Fruit fly (Drosophila melanogaster) whole organism, embryonic: ENCODE measurements around the gene SMC3.
A peak's percentile ranks its signal among the peaks of the same experiment; 100 is the strongest.

Experiments
- Adf1 ChIP-seq: fragments of 200-800 bp; sonication (Bioruptor generic); IDR thresholded peaks from 2 replicates; pipeline ENCODE4 v1.3.6; 2022; ENCODE audit warnings: missing biosample characterization, missing genetic modification characterization
- Antp ChIP-seq: fragments of 200-800 bp; sonication (Bioruptor generic); optimal IDR thresholded peaks from 3 replicates; lab custom pipeline; 2016; ENCODE audit warnings: missing biosample characterization, missing genetic modification characterization
- Atf3 ChIP-seq: fragments of 200-800 bp; sonication (Bioruptor generic); optimal IDR thresholded peaks from 3 replicates; lab custom pipeline; 2016; ENCODE audit warnings: missing biosample characterization, missing genetic modification characterization
- CG17802 ChIP-seq: fragments of 200-800 bp; sonication (Bioruptor generic); optimal IDR thresholded peaks from 2 replicates; lab custom pipeline; 2018; ENCODE audit warnings: missing biosample characterization, mild to moderate bottlenecking, missing genetic modification characterization, moderate library complexity
- CG18619 ChIP-seq: fragments of 200-800 bp; sonication (Bioruptor generic); optimal IDR thresholded peaks from 3 replicates; lab custom pipeline; 2017; ENCODE audit warnings: missing biosample characterization, mild to moderate bottlenecking, missing genetic modification characterization
- CG5953 ChIP-seq: fragments of 200-800 bp; sonication (Bioruptor generic); IDR thresholded peaks from 2 replicates; pipeline ENCODE4 v1.3.6; 2022; ENCODE audit warnings: missing biosample characterization, missing genetic modification characterization
- CG7357 ChIP-seq: fragments of 200-800 bp; sonication (Bioruptor generic); IDR thresholded peaks from 3 replicates; pipeline ENCODE4 v1.3.6; 2022; ENCODE audit warnings: missing biosample characterization, missing genetic modification characterization
- CG7839 ChIP-seq: fragments of 200-800 bp; sonication (Bioruptor generic); optimal IDR thresholded peaks from 3 replicates; lab custom pipeline; 2018; ENCODE audit warnings: missing biosample characterization, mild to moderate bottlenecking, missing genetic modification characterization, moderate library complexity
- CG7928 ChIP-seq: fragments of 200-800 bp; sonication (Bioruptor generic); optimal IDR thresholded peaks from 2 replicates; lab custom pipeline; 2017; ENCODE audit warnings: missing biosample characterization, mild to moderate bottlenecking, missing genetic modification characterization
- CG9727 ChIP-seq: fragments of 200-800 bp; sonication (Bioruptor generic); optimal IDR thresholded peaks from 3 replicates; lab custom pipeline; 2017; ENCODE audit warnings: missing biosample characterization, mild to moderate bottlenecking, missing genetic modification characterization
- CG9797 ChIP-seq: fragments of 200-800 bp; sonication (Bioruptor generic); optimal IDR thresholded peaks from 3 replicates; lab custom pipeline; 2018; ENCODE audit warnings: missing biosample characterization, mild to moderate bottlenecking, missing genetic modification characterization
- CG9876 ChIP-seq: fragments of 200-800 bp; sonication (Bioruptor generic); optimal IDR thresholded peaks from 2 replicates; lab custom pipeline; 2016; ENCODE audit warnings: missing biosample characterization, missing genetic modification characterization
- Dll ChIP-seq: fragments of 200-800 bp; sonication (Bioruptor generic); IDR thresholded peaks from 4 replicates; pipeline ENCODE4 v1.3.6; 2022; ENCODE audit warnings: missing biosample characterization, missing genetic modification characterization; ENCODE audit not compliant: partially characterized antibody
- Doc2 ChIP-seq: fragments of 200-800 bp; sonication (Bioruptor generic); IDR thresholded peaks from 2 replicates; pipeline ENCODE4 v1.3.6; 2022; ENCODE audit warnings: missing biosample characterization, missing genetic modification characterization
- Dref ChIP-seq: fragments of 200-800 bp; sonication (Bioruptor generic); IDR thresholded peaks from 2 replicates; pipeline ENCODE4 v1.3.6; 2022; ENCODE audit warnings: missing biosample characterization, missing genetic modification characterization
- ERR ChIP-seq: fragments of 200-800 bp; sonication (Bioruptor generic); optimal IDR thresholded peaks from 2 replicates; lab custom pipeline; 2016; ENCODE audit warnings: missing biosample characterization, missing genetic modification characterization
- Ets97D ChIP-seq: fragments of 200-800 bp; sonication (Bioruptor generic); optimal IDR thresholded peaks from 3 replicates; lab custom pipeline; 2016; ENCODE audit warnings: missing biosample characterization, missing genetic modification characterization
- H15 ChIP-seq: fragments of 200-800 bp; sonication (Bioruptor generic); IDR thresholded peaks from 3 replicates; pipeline ENCODE4 v1.3.6; 2022; ENCODE audit warnings: missing biosample characterization, missing genetic modification characterization
- Hand ChIP-seq: fragments of 200-800 bp; sonication (Bioruptor generic); optimal IDR thresholded peaks from 2 replicates; lab custom pipeline; 2017; ENCODE audit warnings: mild to moderate bottlenecking, missing biosample characterization, missing genetic modification reagents, missing genetic modification characterization
- Hr78 ChIP-seq, 2 experiments: fragments of 200-800 bp in 1 of 2; fragments of >200 bp in 1 of 2; sonication (Bioruptor generic) in 1 of 2; optimal IDR thresholded peaks; 2 replicates each; lab custom pipeline; 2017 to 2019; ENCODE audit warnings: missing biosample characterization in 2 of 2, missing genetic modification characterization in 2 of 2, mild to moderate bottlenecking in 1 of 2, moderate library complexity in 1 of 2
- MBD-R2 ChIP-seq: fragments of 200-800 bp; sonication (Bioruptor generic); IDR thresholded peaks from 2 replicates; pipeline ENCODE4 v1.3.6; 2022; ENCODE audit warnings: missing biosample characterization, missing genetic modification characterization
- Mes4 ChIP-seq: fragments of 200-800 bp; sonication (Bioruptor generic); optimal IDR thresholded peaks from 2 replicates; lab custom pipeline; 2016; ENCODE audit warnings: missing biosample characterization, missing genetic modification characterization
- NfI ChIP-seq: fragments of 200-800 bp; sonication (Bioruptor generic); optimal IDR thresholded peaks from 3 replicates; lab custom pipeline; 2018; ENCODE audit warnings: missing biosample characterization, mild to moderate bottlenecking, missing genetic modification characterization, moderate library complexity
- Spps ChIP-seq: fragments of 200-800 bp; sonication (Bioruptor generic); optimal IDR thresholded peaks from 2 replicates; lab custom pipeline; 2018; ENCODE audit warnings: missing biosample characterization, mild to moderate bottlenecking, missing genetic modification characterization
- ap ChIP-seq: fragments of 200-800 bp; sonication (Bioruptor generic); IDR thresholded peaks from 2 replicates; pipeline ENCODE4 v1.3.6; 2022; ENCODE audit warnings: missing biosample characterization, missing genetic modification characterization
- bowl ChIP-seq: fragments of 200-800 bp; sonication (Bioruptor generic); IDR thresholded peaks from 2 replicates; pipeline ENCODE4 v1.3.6; 2022; ENCODE audit warnings: missing biosample characterization, missing genetic modification characterization
- cad ChIP-seq: fragments of >200 bp; optimal IDR thresholded peaks from 2 replicates; lab custom pipeline; 2017; ENCODE audit warnings: missing biosample characterization, missing genetic modification characterization
- cas ChIP-seq: fragments of 200-800 bp; sonication (Bioruptor generic); IDR thresholded peaks from 2 replicates; pipeline ENCODE4 v1.3.6; 2022; ENCODE audit warnings: missing biosample characterization, missing genetic modification characterization
- cato ChIP-seq: fragments of 200-800 bp; sonication (Bioruptor generic); optimal IDR thresholded peaks from 2 replicates; lab custom pipeline; 2016; ENCODE audit warnings: missing biosample characterization, missing genetic modification characterization, borderline replicate concordance
- dm ChIP-seq: fragments of 200-800 bp; sonication (Bioruptor generic); optimal IDR thresholded peaks from 3 replicates; lab custom pipeline; 2016; ENCODE audit warnings: missing biosample characterization, missing genetic modification characterization
- dmrt99B ChIP-seq: fragments of 200-800 bp; sonication (Bioruptor generic); optimal IDR thresholded peaks from 2 replicates; lab custom pipeline; 2018; ENCODE audit warnings: missing biosample characterization, mild to moderate bottlenecking, missing genetic modification characterization, moderate library complexity
- esg ChIP-seq: fragments of 200-800 bp; sonication (Bioruptor generic); conservative IDR thresholded peaks from 2 replicates; pipeline ENCODE4 v1.3.6; 2022; ENCODE audit warnings: missing biosample characterization, missing genetic modification characterization
- hth ChIP-seq: fragments of >200 bp; optimal IDR thresholded peaks from 2 replicates; lab custom pipeline; 2017; ENCODE audit warnings: inconsistent platforms
- ind ChIP-seq: fragments of 200-800 bp; sonication (Bioruptor generic); optimal IDR thresholded peaks from 3 replicates; lab custom pipeline; 2016; ENCODE audit warnings: missing biosample characterization, missing genetic modification characterization
- inv ChIP-seq: fragments of 200-800 bp; sonication (Bioruptor generic); IDR thresholded peaks from 2 replicates; pipeline ENCODE4 v1.3.6; 2022; ENCODE audit warnings: missing biosample characterization, missing genetic modification characterization; ENCODE audit not compliant: partially characterized antibody
- jing ChIP-seq: fragments of 200-800 bp; sonication (Bioruptor generic); optimal IDR thresholded peaks from 2 replicates; lab custom pipeline; 2018; ENCODE audit warnings: missing biosample characterization, mild to moderate bottlenecking, missing genetic modification characterization
- jumu ChIP-seq: fragments of 200-800 bp; sonication (Bioruptor generic); optimal IDR thresholded peaks from 3 replicates; lab custom pipeline; 2016; ENCODE audit warnings: missing biosample characterization, missing genetic modification characterization
- lmd ChIP-seq: fragments of 200-800 bp; sonication (Bioruptor generic); IDR thresholded peaks from 2 replicates; pipeline ENCODE4 v1.3.6; 2022; ENCODE audit warnings: missing biosample characterization, missing genetic modification characterization
- nerfin-1 ChIP-seq: fragments of 200-800 bp; sonication (Bioruptor generic); optimal IDR thresholded peaks from 3 replicates; lab custom pipeline; 2019; ENCODE audit warnings: missing biosample characterization, mild to moderate bottlenecking, missing genetic modification characterization, moderate library complexity
- pho ChIP-seq: fragments of 200-800 bp; sonication (Bioruptor generic); optimal IDR thresholded peaks from 2 replicates; lab custom pipeline; 2016; ENCODE audit warnings: missing biosample characterization, missing genetic modification characterization
- phol ChIP-seq: fragments of 200-800 bp; sonication (Bioruptor generic); optimal IDR thresholded peaks from 3 replicates; lab custom pipeline; 2018; ENCODE audit warnings: missing biosample characterization, mild to moderate bottlenecking, missing genetic modification characterization, moderate library complexity
- pnt ChIP-seq: fragments of 200-800 bp; sonication (Bioruptor generic); optimal IDR thresholded peaks from 3 replicates; lab custom pipeline; 2016; ENCODE audit warnings: missing biosample characterization, missing genetic modification characterization
- ranshi ChIP-seq: fragments of 200-800 bp; sonication (Bioruptor generic); IDR thresholded peaks from 2 replicates; pipeline ENCODE4 v1.3.6; 2022; ENCODE audit warnings: missing biosample characterization, missing genetic modification characterization
- sc ChIP-seq, 3 experiments: fragments of >200 bp in 2 of 3; fragments of 200-800 bp in 1 of 3; sonication (Bioruptor generic) in 1 of 3; optimal IDR thresholded peaks; 2 replicates in 2 of 3; 3 replicates in 1 of 3; lab custom pipeline; 2017; ENCODE audit warnings: mild to moderate bottlenecking in 1 of 3, missing biosample characterization in 1 of 3, missing genetic modification characterization in 1 of 3, missing genetic modification reagents in 1 of 3
- scrt ChIP-seq: fragments of 200-800 bp; sonication (Bioruptor generic); optimal IDR thresholded peaks from 2 replicates; lab custom pipeline; 2018; ENCODE audit warnings: missing biosample characterization, mild to moderate bottlenecking, missing genetic modification characterization, moderate library complexity
- slbo ChIP-seq: fragments of 200-800 bp; sonication (Bioruptor generic); IDR thresholded peaks from 2 replicates; pipeline ENCODE4 v1.3.6; 2022; ENCODE audit warnings: missing biosample characterization, missing genetic modification characterization
- slp2 ChIP-seq: fragments of 200-800 bp; sonication (Bioruptor generic); optimal IDR thresholded peaks from 2 replicates; lab custom pipeline; 2016; ENCODE audit warnings: missing biosample characterization, missing genetic modification characterization
- sna ChIP-seq: fragments of 200-800 bp; sonication (Bioruptor generic); IDR thresholded peaks from 2 replicates; pipeline ENCODE4 v1.3.6; 2022; ENCODE audit warnings: missing biosample characterization, missing genetic modification characterization; ENCODE audit not compliant: partially characterized antibody
- so ChIP-seq: fragments of 200-800 bp; sonication (Bioruptor generic); IDR thresholded peaks from 3 replicates; pipeline ENCODE4 v1.3.6; 2022; ENCODE audit warnings: missing biosample characterization, missing genetic modification characterization
- tap ChIP-seq: fragments of 200-800 bp; optimal IDR thresholded peaks from 3 replicates; lab custom pipeline; 2019; ENCODE audit warnings: missing biosample characterization, mild to moderate bottlenecking, missing genetic modification characterization, moderate library complexity
- tin ChIP-seq: fragments of 200-800 bp; sonication (Bioruptor generic); optimal IDR thresholded peaks from 3 replicates; lab custom pipeline; 2016; ENCODE audit warnings: missing biosample characterization, missing genetic modification characterization
- zf30C ChIP-seq: fragments of 200-800 bp; sonication (Bioruptor generic); optimal IDR thresholded peaks from 3 replicates; lab custom pipeline; 2018; ENCODE audit warnings: missing biosample characterization, mild to moderate bottlenecking, missing genetic modification characterization

Gene SMC3

DNA sequence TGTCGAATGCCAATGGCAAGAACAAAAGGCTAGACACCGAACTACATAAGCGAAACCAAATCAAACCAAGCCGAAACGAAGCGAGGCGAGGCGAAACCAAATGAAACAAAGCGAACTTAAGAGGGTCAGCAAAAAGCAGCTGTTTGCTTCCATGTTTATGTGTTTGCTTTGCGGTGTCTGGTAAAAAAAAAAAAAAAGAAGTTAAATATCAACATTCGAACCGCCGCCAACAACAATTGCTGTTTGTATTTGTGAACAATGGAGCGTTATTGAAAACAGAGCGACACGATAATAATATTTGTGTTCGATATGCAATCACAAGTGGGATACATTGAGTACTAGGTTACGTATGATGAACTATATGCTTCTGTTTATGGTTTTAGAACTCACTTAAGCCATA, 19.6 kb downstream of the SMC3 start (continued):
- TF ChIP-seq ind (no peak), Ets97D (GFP tag; lab: Kevin White, UChicago) (no peak), ap (GFP tag; lab: Robert Waterston, UW) (no peak), cad (GFP tag; lab: Kevin White, UChicago) (no peak), slbo (GFP tag; lab: Robert Waterston, UW) (no peak), CG9797 (GFP tag; lab: Kevin White, UChicago) (no peak), pho (GFP tag; lab: Kevin White, UChicago) (no peak), cas (no peak), CG9876 (GFP tag; lab: Kevin White, UChicago) (peak; percentile 39), hth (lab: Kevin White, UChicago) (no peak), ranshi (GFP tag; lab: Robert Waterston, UW) (no peak), pnt (GFP tag; lab: Kevin White, UChicago) (peak; percentile 11), CG18619 (GFP tag; lab: Kevin White, UChicago) (peak; percentile 17), Spps (tag; lab: Kevin White, UChicago) (no peak), sna (GFP tag; lab: Robert Waterston, UW) (no peak), phol (tag; lab: Kevin White, UChicago) (no peak), H15 (GFP tag; lab: Robert Waterston, UW) (no peak), lmd (GFP tag; lab: Robert Waterston, UW) (no peak), MBD-R2 (GFP tag; lab: Robert Waterston, UW) (no peak), Antp (GFP tag; lab: Kevin White, UChicago) (no peak), Dref (no peak), Hand (GFP tag; lab: Kevin White, UChicago) (peak; percentile 3), CG5953 (no peak), nerfin-1 (tag; lab: Kevin White, UChicago) (no peak), bowl (GFP tag; lab: Robert Waterston, UW) (no peak), cato (no peak), dmrt99B (peak; percentile 35), Adf1 (GFP tag; lab: Robert Waterston, UW) (no peak), Dll (GFP tag; lab: Robert Waterston, UW) (no peak), sc (optimal IDR thresholded peaks at IDR 0.05; lab: Kevin White, UChicago) (no peak), sc (GFP tag; optimal IDR thresholded peaks at IDR 0.05; lab: Kevin White, UChicago) (no peak), CG7839 (no peak), jing (no peak), esg (GFP tag; lab: Robert Waterston, UW) (no peak), slp2 (GFP tag; lab: Kevin White, UChicago) (no peak), CG17802 (tag; lab: Kevin White, UChicago) (no peak), tin (GFP tag; lab: Kevin White, UChicago) (no peak), Mes4 (GFP tag; lab: Kevin White, UChicago) (no peak), dm (GFP tag; lab: Kevin White, UChicago) (no peak), NfI (GFP tag; lab: Kevin White, UChicago) (peak; percentile 10), CG7357 (GFP tag; lab: Robert Waterston, UW) (no peak), Doc2 (GFP tag; lab: Robert Waterston, UW) (no peak), CG9727 (GFP tag; lab: Kevin White, UChicago) (peak; percentile 6), jumu (GFP tag; lab: Kevin White, UChicago) (peak; percentile 7), scrt (peak; percentile 24), CG7928 (GFP tag; lab: Kevin White, UChicago) (no peak), inv (GFP tag; lab: Robert Waterston, UW) (no peak), zf30C (GFP tag; lab: Kevin White, UChicago) (no peak), Hr78 (GFP tag; optimal IDR thresholded peaks at IDR 0.05; lab: Kevin White, UChicago) (no peak), so (no peak), tap (tag; lab: Kevin White, UChicago) (no peak), ERR (GFP tag; lab: Kevin White, UChicago) (no peak), Atf3 (GFP tag; lab: Kevin White, UChicago) (no peak)
